In genomic region chr2L:6424198-6424597, dm6 we compare ENCODE assay signal across 4 fruit fly cellular contexts.
TF ChIP-seq lines count a peak whose summit lies in the region.

Fic (plus strand) TSS chr2L:6424336.

- no peak for TF ChIP-seq CTCF in whole organism, embryonic (GFP tag; optimal IDR thresholded peaks at IDR 0.05; lab: Kevin White, UChicago)

TF ChIP-seq in whole organism, adult, 20 proteins besides CTCF, POLR2A, EP300 and RAD21:
- TF ChIP-seq tj (GFP tag; optimal IDR thresholded peaks at IDR 0.05; lab: Kevin White, UChicago): peak; percentile 57
- TF ChIP-seq CG1620 (GFP tag; optimal IDR thresholded peaks at IDR 0.05; lab: Kevin White, UChicago): no peak
- TF ChIP-seq CG7045 (GFP tag; optimal IDR thresholded peaks at IDR 0.05; lab: Kevin White, UChicago): no peak
- TF ChIP-seq bab1 (GFP tag; optimal IDR thresholded peaks at IDR 0.05; lab: Kevin White, UChicago): peak; percentile 8
- TF ChIP-seq kay (GFP tag; lab: Kevin White, UChicago; ENCODE audit: borderline replicate concordance): no peak
- TF ChIP-seq Mnt (GFP tag; optimal IDR thresholded peaks at IDR 0.05; lab: Kevin White, UChicago): peak; percentile 41

TF ChIP-seq in whole organism, embryonic, 481 proteins besides CTCF, POLR2A, EP300 and RAD21 (continues in another document):
- no peak for TF ChIP-seq CG1024 (GFP tag; IDR thresholded peaks at IDR 0.05; lab: Robert Waterston, UW)
- TF ChIP-seq sqz (GFP tag; optimal IDR thresholded peaks at IDR 0.05; lab: Kevin White, UChicago): no peak
- TF ChIP-seq luna (GFP tag; optimal IDR thresholded peaks at IDR 0.05; lab: Kevin White, UChicago): no peak
- peak; percentile 76 for TF ChIP-seq MBD-R2 (GFP tag; IDR thresholded peaks at IDR 0.05; lab: Robert Waterston, UW)
- TF ChIP-seq CG30020 (tag; optimal IDR thresholded peaks at IDR 0.05; lab: Kevin White, UChicago): peak; percentile 12
- TF ChIP-seq CG12769 (tag; optimal IDR thresholded peaks at IDR 0.05; lab: Kevin White, UChicago): no peak
- peak; percentile 78 for TF ChIP-seq Med (GFP tag; lab: Kevin White, UChicago)
- TF ChIP-seq lov (optimal IDR thresholded peaks at IDR 0.05; lab: Kevin White, UChicago): no peak
- 0 out of 3 replicates have a peak, but pooled peaks have one; percentile 27 for TF ChIP-seq lov (GFP tag; IDR thresholded peaks at IDR 0.05; lab: Robert Waterston, UW)
- TF ChIP-seq CG5953 (GFP tag; IDR thresholded peaks at IDR 0.05; lab: Robert Waterston, UW): no peak
- TF ChIP-seq CG1529 (GFP tag; optimal IDR thresholded peaks at IDR 0.05; lab: Kevin White, UChicago): no peak
- TF ChIP-seq knrl (GFP tag; IDR thresholded peaks at IDR 0.05; lab: Robert Waterston, UW; ENCODE audit: partially characterized antibody): 0 out of 3 replicates have a peak, but pooled peaks have one; percentile 12
- TF ChIP-seq en (GFP tag; optimal IDR thresholded peaks at IDR 0.05; lab: Kevin White, UChicago): no peak
- TF ChIP-seq HLH3B (GFP tag; IDR thresholded peaks at IDR 0.05; lab: Robert Waterston, UW): no peak
- TF ChIP-seq CG4424 (GFP tag; optimal IDR thresholded peaks at IDR 0.05; lab: Kevin White, UChicago): no peak
- peak; percentile 26 for TF ChIP-seq YL-1 (GFP tag; optimal IDR thresholded peaks at IDR 0.05; lab: Kevin White, UChicago)
- TF ChIP-seq gem (tag; optimal IDR thresholded peaks at IDR 0.05; lab: Kevin White, UChicago): no peak
- no peak for TF ChIP-seq aop (GFP tag; IDR thresholded peaks at IDR 0.05; lab: Robert Waterston, UW)
- peak; percentile 22; the same call in 1 of the 3 replicates for TF ChIP-seq CG34422 (GFP tag; IDR thresholded peaks at IDR 0.05; lab: Robert Waterston, UW)
- no peak for TF ChIP-seq Ptx1 (GFP tag; IDR thresholded peaks at IDR 0.05; lab: Robert Waterston, UW)
- peak; percentile 85 for TF ChIP-seq MESR4 (GFP tag; optimal IDR thresholded peaks at IDR 0.05; lab: Kevin White, UChicago)
- TF ChIP-seq stc (GFP tag; IDR thresholded peaks at IDR 0.05; lab: Robert Waterston, UW): peak; percentile 27; the same call in 1 of the 2 replicates
- TF ChIP-seq Doc3 (GFP tag; IDR thresholded peaks at IDR 0.05; lab: Robert Waterston, UW; ENCODE audit: partially characterized antibody): no peak
- TF ChIP-seq CG34224 (GFP tag; IDR thresholded peaks at IDR 0.05; lab: Robert Waterston, UW; ENCODE audit: partially characterized antibody): peak; percentile 22; the same call in 2 of the 3 replicates
- no peak for TF ChIP-seq CG32767 (GFP tag; IDR thresholded peaks at IDR 0.05; lab: Robert Waterston, UW)
- no peak for TF ChIP-seq HLHmδ (GFP tag; optimal IDR thresholded peaks at IDR 0.05; lab: Kevin White, UChicago)
- no peak for TF ChIP-seq CG10462 (GFP tag; optimal IDR thresholded peaks at IDR 0.05; lab: Kevin White, UChicago)
- TF ChIP-seq CG8765 (GFP tag; IDR thresholded peaks at IDR 0.05; lab: Robert Waterston, UW): no peak

TF ChIP-seq in whole organism, prepupa, 60 proteins besides CTCF, POLR2A, EP300 and RAD21:
- no peak for TF ChIP-seq achi (GFP tag; optimal IDR thresholded peaks at IDR 0.05; lab: Kevin White, UChicago)
- peak; percentile 74 for TF ChIP-seq svp (GFP tag; lab: Kevin White, UChicago)
- peak; percentile 48 for TF ChIP-seq Eip78C (GFP tag; lab: Kevin White, UChicago)

TF ChIP-seq in whole organism, wandering third instar larva, 38 proteins besides CTCF, POLR2A, EP300 and RAD21:
- TF ChIP-seq N (GFP tag; optimal IDR thresholded peaks at IDR 0.05; lab: Kevin White, UChicago) (no peak), OdsH (GFP tag; optimal IDR thresholded peaks at IDR 0.05; lab: Kevin White, UChicago) (peak; percentile 4), Hr78 (GFP tag; optimal IDR thresholded peaks at IDR 0.05; lab: Kevin White, UChicago) (no peak), dsf (GFP tag; optimal IDR thresholded peaks at IDR 0.05; lab: Kevin White, UChicago; ENCODE audit: borderline replicate concordance) (no peak), Vsx2 (GFP tag; optimal IDR thresholded peaks at IDR 0.05; lab: Kevin White, UChicago; ENCODE audit: partially characterized antibody) (no peak), Myc (optimal IDR thresholded peaks at IDR 0.05; lab: Kevin White, UChicago) (peak; percentile 41), foxo (GFP tag; optimal IDR thresholded peaks at IDR 0.05; lab: Kevin White, UChicago) (no peak), h (GFP tag; optimal IDR thresholded peaks at IDR 0.05; lab: Kevin White, UChicago) (no peak)
